Fruit fly (Drosophila melanogaster): Measurements from ENCODE around the gene hook.
A peak's percentile ranks its signal among the peaks of the same experiment; 100 is the strongest.

The hook gene

DNA sequence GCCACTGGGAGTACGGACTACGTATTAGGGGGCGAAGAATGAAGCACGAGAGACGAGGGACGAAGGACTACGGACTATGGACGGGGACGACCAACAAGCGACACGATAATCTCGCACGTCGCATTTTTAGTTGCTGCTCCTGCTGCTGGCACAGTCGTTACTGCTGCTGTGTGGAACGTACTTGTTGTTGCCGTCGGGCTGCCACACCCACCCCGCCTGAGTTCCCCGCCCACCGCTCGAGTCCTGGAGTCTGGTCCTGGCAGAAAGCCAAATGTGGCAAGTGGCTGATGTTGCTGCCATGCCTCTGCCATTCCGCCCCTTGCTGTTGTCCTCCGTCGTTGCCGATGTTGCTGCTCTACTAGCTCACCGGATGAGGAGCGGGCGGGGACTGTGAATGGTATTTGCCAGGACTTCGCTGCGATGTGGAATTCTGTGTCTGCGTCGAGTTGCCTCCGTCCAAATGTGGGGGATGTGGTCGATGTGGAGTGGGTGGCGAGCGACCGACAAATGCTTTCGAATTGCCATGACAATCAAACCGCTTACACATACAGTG is 20.4 kb downstream of the hook start:
- TF ChIP-seq Dfd (GFP tag; optimal IDR thresholded peaks at IDR 0.05): no peak
- TF ChIP-seq dl (GFP tag; optimal IDR thresholded peaks at IDR 0.05; ENCODE audit: insufficient read depth in 1 of 2, partially characterized antibody in 2 of 2): no peak
- TF ChIP-seq woc (GFP tag; optimal IDR thresholded peaks at IDR 0.05): no peak
- TF ChIP-seq OdsH (GFP tag; optimal IDR thresholded peaks at IDR 0.05): no peak
- TF ChIP-seq N (GFP tag; optimal IDR thresholded peaks at IDR 0.05): no peak
- no peak for TF ChIP-seq pan (optimal IDR thresholded peaks at IDR 0.05)
- TF ChIP-seq CG9705 (GFP tag; optimal IDR thresholded peaks at IDR 0.05): no peak
- TF ChIP-seq Myc (optimal IDR thresholded peaks at IDR 0.05): no peak
- no peak for TF ChIP-seq Jra (GFP tag; optimal IDR thresholded peaks at IDR 0.05)
- no peak for TF ChIP-seq h (GFP tag; optimal IDR thresholded peaks at IDR 0.05)
- no peak for TF ChIP-seq Hr78 (GFP tag; optimal IDR thresholded peaks at IDR 0.05)
- no peak for TF ChIP-seq lola (GFP tag; optimal IDR thresholded peaks at IDR 0.05)
- no peak for TF ChIP-seq br (GFP tag; optimal IDR thresholded peaks at IDR 0.05)
- TF ChIP-seq Sp1 (GFP tag; optimal IDR thresholded peaks at IDR 0.05): no peak
- no peak for TF ChIP-seq tai (GFP tag; optimal IDR thresholded peaks at IDR 0.05)
- no peak for TF ChIP-seq ey (GFP tag; optimal IDR thresholded peaks at IDR 0.05)
- TF ChIP-seq brk (GFP tag; optimal IDR thresholded peaks at IDR 0.05): no peak

DNA sequence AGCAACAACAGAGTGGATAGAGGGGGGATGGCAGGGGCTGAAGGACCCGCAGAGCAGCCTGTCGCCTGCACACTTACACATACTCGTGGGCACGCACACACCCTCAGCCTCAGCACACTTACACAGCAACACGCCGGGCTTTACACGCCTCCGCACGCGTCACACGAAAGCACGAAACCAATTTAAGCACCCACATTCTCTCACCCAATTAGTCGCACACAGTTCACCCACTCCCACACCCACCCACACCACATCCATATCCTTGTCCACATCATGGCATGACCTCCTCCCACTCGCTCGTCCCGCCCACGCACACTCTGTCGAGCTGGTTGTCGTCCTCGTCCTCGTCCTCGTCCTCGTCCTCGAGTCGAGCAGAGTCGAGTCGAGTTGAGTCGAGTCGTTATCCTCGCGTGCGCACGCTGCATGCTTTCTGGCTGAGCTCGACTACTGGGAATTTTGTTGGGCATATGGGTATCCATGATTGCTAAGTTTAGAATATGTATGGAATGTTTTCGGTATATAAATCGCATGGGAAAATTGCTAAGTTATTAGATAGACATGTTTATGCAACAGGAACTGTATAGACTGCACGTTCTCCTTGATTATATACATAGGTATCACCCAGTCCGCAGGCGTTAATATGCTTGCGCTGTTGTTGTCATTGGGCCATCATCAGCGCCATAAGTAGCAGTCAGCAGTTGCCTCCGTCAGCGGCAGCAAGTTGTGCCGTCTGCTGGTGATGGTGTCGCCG is 21.2 kb downstream of the hook start:
- TF ChIP-seq CG32264 (GFP tag; optimal IDR thresholded peaks at IDR 0.05) (no peak), dl (GFP tag; optimal IDR thresholded peaks at IDR 0.05; ENCODE audit: insufficient read depth in 1 of 2, partially characterized antibody in 2 of 2) (no peak), h (GFP tag; optimal IDR thresholded peaks at IDR 0.05) (peak; percentile 80), psq (GFP tag; optimal IDR thresholded peaks at IDR 0.05) (peak; percentile 48), sage (GFP tag; optimal IDR thresholded peaks at IDR 0.05) (no peak), usp (GFP tag; optimal IDR thresholded peaks at IDR 0.05) (no peak), Sp1 (GFP tag; optimal IDR thresholded peaks at IDR 0.05) (peak; percentile 75), Vsx2 (GFP tag; optimal IDR thresholded peaks at IDR 0.05; ENCODE audit: partially characterized antibody) (no peak), CG9705 (GFP tag; optimal IDR thresholded peaks at IDR 0.05) (no peak), Rel (GFP tag; optimal IDR thresholded peaks at IDR 0.05) (no peak), Rel (tag; optimal IDR thresholded peaks at IDR 0.05) (no peak), Jra (GFP tag; optimal IDR thresholded peaks at IDR 0.05) (peak; percentile 29), N (GFP tag; optimal IDR thresholded peaks at IDR 0.05) (no peak), rgr (GFP tag; optimal IDR thresholded peaks at IDR 0.05) (peak; percentile 73), Dfd (GFP tag; optimal IDR thresholded peaks at IDR 0.05) (no peak), Hnf4 (GFP tag; optimal IDR thresholded peaks at IDR 0.05) (peak; percentile 43), CrebA (GFP tag; optimal IDR thresholded peaks at IDR 0.05; ENCODE audit: borderline replicate concordance) (no peak), dsf (GFP tag; optimal IDR thresholded peaks at IDR 0.05; ENCODE audit: borderline replicate concordance) (no peak), brk (GFP tag; optimal IDR thresholded peaks at IDR 0.05) (peak; percentile 25), Hr83 (GFP tag; optimal IDR thresholded peaks at IDR 0.05; ENCODE audit: poor library complexity, severe bottlenecking) (no peak), Dif (GFP tag; optimal IDR thresholded peaks at IDR 0.05; ENCODE audit: partially characterized antibody) (no peak), pan (optimal IDR thresholded peaks at IDR 0.05) (no peak), ey (GFP tag; optimal IDR thresholded peaks at IDR 0.05) (peak; percentile 81), woc (GFP tag; optimal IDR thresholded peaks at IDR 0.05) (peak; percentile 68), Myc (optimal IDR thresholded peaks at IDR 0.05) (no peak), sv (GFP tag; optimal IDR thresholded peaks at IDR 0.05) (peak; percentile 66), foxo (GFP tag; optimal IDR thresholded peaks at IDR 0.05) (peak in 1 of 2 experiments; percentile 77), fru (GFP tag; optimal IDR thresholded peaks at IDR 0.05) (peak; percentile 84), jim (GFP tag; optimal IDR thresholded peaks at IDR 0.05) (no peak), br (GFP tag; optimal IDR thresholded peaks at IDR 0.05) (peak; percentile 76), Hr78 (GFP tag; optimal IDR thresholded peaks at IDR 0.05) (no peak), Abd-B (GFP tag; optimal IDR thresholded peaks at IDR 0.05) (no peak), dmrt93B (GFP tag; optimal IDR thresholded peaks at IDR 0.05) (peak; percentile 52), GATAd (GFP tag; optimal IDR thresholded peaks at IDR 0.05) (no peak), Mio (GFP tag; optimal IDR thresholded peaks at IDR 0.05) (no peak), lola (GFP tag; optimal IDR thresholded peaks at IDR 0.05) (no peak), HLH106 (tag; optimal IDR thresholded peaks at IDR 0.05) (peak; percentile 74), tai (GFP tag; optimal IDR thresholded peaks at IDR 0.05) (no peak), OdsH (GFP tag; optimal IDR thresholded peaks at IDR 0.05) (peak; percentile 61)

All from whole organism, wandering third instar larva.